Fruit fly (Drosophila melanogaster): ENCODE measurements around the gene Ror.

dm6 chr2L:10210631-10211557 is 40.7 kb upstream of the Ror start, which contains the start of the genes CG5727 and ath:
- TF ChIP-seq ss (GFP tag; optimal IDR thresholded peaks at IDR 0.05) (no peak), fkh (GFP tag; optimal IDR thresholded peaks at IDR 0.05) (peak; percentile 73), Smox (GFP tag; optimal IDR thresholded peaks at IDR 0.05) (no peak), achi (GFP tag; optimal IDR thresholded peaks at IDR 0.05) (no peak), CG7368 (GFP tag; optimal IDR thresholded peaks at IDR 0.05) (no peak), CG6854 (GFP tag; optimal IDR thresholded peaks at IDR 0.05) (no peak), fd85E (GFP tag; optimal IDR thresholded peaks at IDR 0.05) (no peak), vri (GFP tag; optimal IDR thresholded peaks at IDR 0.05) (no peak), svp (GFP tag) (no peak), Sox102F (GFP tag; optimal IDR thresholded peaks at IDR 0.05) (no peak), CG10631 (GFP tag; optimal IDR thresholded peaks at IDR 0.05) (no peak), CG6163 (GFP tag; IDR thresholded peaks at IDR 0.05) (no peak), Eip93F (GFP tag; optimal IDR thresholded peaks at IDR 0.05) (no peak), Eip78C (GFP tag) (peak; percentile 71)

Measured in whole organism, prepupa.